Worm (Caenorhabditis elegans): ENCODE measurements around the gene clhm-1.

Gene clhm-1

ce11 chrII:6860043-6860442, 10.8 kb downstream of the clhm-1 start:
- TF ChIP-seq scrt-1 (GFP tag; IDR thresholded peaks at IDR 0.05) (no peak), ets-7 (tag; optimal IDR thresholded peaks at IDR 0.05) (no peak)

ce11 chrII:6858835-6859234, 12.0 kb downstream of the clhm-1 start:
- TF ChIP-seq tbx-37 (GFP tag; conservative IDR thresholded peaks at IDR 0.05) (no peak), scrt-1 (GFP tag; IDR thresholded peaks at IDR 0.05) (0 out of 2 replicates have a peak, but pooled peaks have one; percentile 59), hnd-1 (tag; optimal IDR thresholded peaks at IDR 0.05) (peak; percentile 10), ceh-36 (tag; optimal IDR thresholded peaks at IDR 0.05) (peak; percentile 38), flt-1 (GFP tag; IDR thresholded peaks at IDR 0.05) (no peak), F13C5.2 (tag; optimal IDR thresholded peaks at IDR 0.05) (peak; percentile 27), hmg-4 (GFP tag; optimal IDR thresholded peaks at IDR 0.05) (peak; percentile 63), ama-1 (optimal IDR thresholded peaks at IDR 0.05) (no peak), sea-1 (GFP tag; conservative IDR thresholded peaks at IDR 0.05) (no peak), ceh-13 (GFP tag; optimal IDR thresholded peaks at IDR 0.05) (no peak)

- TF ChIP-seq tbx-11 (GFP tag; IDR thresholded peaks at IDR 0.05), result no peak
- no peak for TF ChIP-seq hmg-4 (GFP tag; optimal IDR thresholded peaks at IDR 0.05)
- TF ChIP-seq sea-1 (GFP tag; conservative IDR thresholded peaks at IDR 0.05), result no peak
- no peak for TF ChIP-seq aly-1 (tag; optimal IDR thresholded peaks at IDR 0.05)
- TF ChIP-seq hnd-1 (tag; optimal IDR thresholded peaks at IDR 0.05), result no peak
- no peak for TF ChIP-seq tbx-37 (GFP tag; conservative IDR thresholded peaks at IDR 0.05)
- TF ChIP-seq flt-1 (GFP tag; IDR thresholded peaks at IDR 0.05), result no peak
- no peak for TF ChIP-seq ets-7 (tag; optimal IDR thresholded peaks at IDR 0.05)
- TF ChIP-seq hmbx-1 (tag; optimal IDR thresholded peaks at IDR 0.05), result no peak
- TF ChIP-seq tra-4 (tag; optimal IDR thresholded peaks at IDR 0.05), result no peak
- no peak for TF ChIP-seq scrt-1 (GFP tag; IDR thresholded peaks at IDR 0.05)
- TF ChIP-seq ceh-13 (GFP tag; optimal IDR thresholded peaks at IDR 0.05), result no peak
- TF ChIP-seq ama-1 (optimal IDR thresholded peaks at IDR 0.05), result no peak
- no peak for TF ChIP-seq pes-1 (GFP tag; IDR thresholded peaks at IDR 0.05)
- TF ChIP-seq F13C5.2 (tag; optimal IDR thresholded peaks at IDR 0.05), result no peak
- TF ChIP-seq ceh-36 (tag; optimal IDR thresholded peaks at IDR 0.05), result no peak
- TF ChIP-seq B0310.2 (tag; optimal IDR thresholded peaks at IDR 0.05), result no peak
These were observed 12.6 kb downstream of the clhm-1 start, which contains the start of gene dnj-5 for ce11 chrII:6858201-6858600. dnj-5 (minus strand) TSS chrII:6858301.

ce11 chrII:6853059-6853466, 17.7 kb downstream of the clhm-1 start:
- TF ChIP-seq hnd-1 (tag; optimal IDR thresholded peaks at IDR 0.05), result peak; percentile 78
- peak; percentile 84 for TF ChIP-seq ceh-13 (GFP tag; optimal IDR thresholded peaks at IDR 0.05)
- peak; percentile 88 for TF ChIP-seq tbx-37 (GFP tag; conservative IDR thresholded peaks at IDR 0.05)
- TF ChIP-seq pes-1 (GFP tag; IDR thresholded peaks at IDR 0.05), result peak; percentile 95
- TF ChIP-seq sea-1 (GFP tag; conservative IDR thresholded peaks at IDR 0.05), result peak; percentile 88
- peak; percentile 96 for TF ChIP-seq hmg-4 (GFP tag; optimal IDR thresholded peaks at IDR 0.05)
- TF ChIP-seq flt-1 (GFP tag; IDR thresholded peaks at IDR 0.05), result peak; percentile 94
- peak; percentile 83 for TF ChIP-seq hmbx-1 (tag; optimal IDR thresholded peaks at IDR 0.05)
- peak; percentile 98 for TF ChIP-seq F13C5.2 (tag; optimal IDR thresholded peaks at IDR 0.05)
- TF ChIP-seq ama-1 (optimal IDR thresholded peaks at IDR 0.05), result peak; percentile 85
- peak; percentile 86 for TF ChIP-seq tbx-11 (GFP tag; IDR thresholded peaks at IDR 0.05)
- TF ChIP-seq ets-7 (tag; optimal IDR thresholded peaks at IDR 0.05), result peak; percentile 84
- TF ChIP-seq scrt-1 (GFP tag; IDR thresholded peaks at IDR 0.05), result peak; percentile 92
- TF ChIP-seq tra-4 (tag; optimal IDR thresholded peaks at IDR 0.05), result peak; percentile 89
- peak; percentile 89 for TF ChIP-seq B0310.2 (tag; optimal IDR thresholded peaks at IDR 0.05)
- peak; percentile 98 for TF ChIP-seq ceh-36 (tag; optimal IDR thresholded peaks at IDR 0.05)
- TF ChIP-seq aly-1 (tag; optimal IDR thresholded peaks at IDR 0.05), result peak; percentile 90

ce11 chrII:6851938-6852337, 18.9 kb downstream of the clhm-1 start, which contains the start of gene C04A2.15:
C04A2.15 (plus strand) TSS chrII:6852236.
- TF ChIP-seq ama-1 (optimal IDR thresholded peaks at IDR 0.05), result no peak
- no peak for TF ChIP-seq ceh-13 (GFP tag; optimal IDR thresholded peaks at IDR 0.05)
- no peak for TF ChIP-seq F13C5.2 (tag; optimal IDR thresholded peaks at IDR 0.05)
- TF ChIP-seq hmbx-1 (tag; optimal IDR thresholded peaks at IDR 0.05), result no peak
- TF ChIP-seq ets-7 (tag; optimal IDR thresholded peaks at IDR 0.05), result no peak
- TF ChIP-seq B0310.2 (tag; optimal IDR thresholded peaks at IDR 0.05), result no peak
- TF ChIP-seq tra-4 (tag; optimal IDR thresholded peaks at IDR 0.05), result no peak
- no peak for TF ChIP-seq pes-1 (GFP tag; IDR thresholded peaks at IDR 0.05)
- TF ChIP-seq tbx-37 (GFP tag; conservative IDR thresholded peaks at IDR 0.05), result no peak
- TF ChIP-seq tbx-11 (GFP tag; IDR thresholded peaks at IDR 0.05), result no peak
- TF ChIP-seq ceh-36 (tag; optimal IDR thresholded peaks at IDR 0.05), result no peak
- no peak for TF ChIP-seq sea-1 (GFP tag; conservative IDR thresholded peaks at IDR 0.05)
- TF ChIP-seq hmg-4 (GFP tag; optimal IDR thresholded peaks at IDR 0.05), result no peak
- no peak for TF ChIP-seq hnd-1 (tag; optimal IDR thresholded peaks at IDR 0.05)
- TF ChIP-seq flt-1 (GFP tag; IDR thresholded peaks at IDR 0.05), result no peak

ce11 chrII:6849308-6849707, 21.5 kb downstream of the clhm-1 start:
- TF ChIP-seq ama-1 (optimal IDR thresholded peaks at IDR 0.05) (no peak), sea-1 (GFP tag; conservative IDR thresholded peaks at IDR 0.05) (no peak), tbx-37 (GFP tag; conservative IDR thresholded peaks at IDR 0.05) (no peak), hnd-1 (tag; optimal IDR thresholded peaks at IDR 0.05) (no peak), B0310.2 (tag; optimal IDR thresholded peaks at IDR 0.05) (no peak), ceh-36 (tag; optimal IDR thresholded peaks at IDR 0.05) (no peak), aly-1 (tag; optimal IDR thresholded peaks at IDR 0.05) (no peak), tra-4 (tag; optimal IDR thresholded peaks at IDR 0.05) (no peak), scrt-1 (GFP tag; IDR thresholded peaks at IDR 0.05) (no peak), hmbx-1 (tag; optimal IDR thresholded peaks at IDR 0.05) (no peak)

- peak; percentile 51 for TF ChIP-seq ama-1 (optimal IDR thresholded peaks at IDR 0.05)
- TF ChIP-seq F13C5.2 (tag; optimal IDR thresholded peaks at IDR 0.05), result no peak
These were observed 22.9 kb downstream of the clhm-1 start, which contains the start of gene tbc-6 for ce11 chrII:6847917-6848379. tbc-6 (plus strand) TSS chrII:6848124.

ce11 chrII:6846723-6847122, 24.1 kb downstream of the clhm-1 start:
- TF ChIP-seq ceh-13 (GFP tag; optimal IDR thresholded peaks at IDR 0.05) (no peak), sea-1 (GFP tag; conservative IDR thresholded peaks at IDR 0.05) (0 out of 2 replicates have a peak, but pooled peaks have one; percentile 26), scrt-1 (GFP tag; IDR thresholded peaks at IDR 0.05) (no peak), ceh-36 (tag; optimal IDR thresholded peaks at IDR 0.05) (peak; percentile 1), flt-1 (GFP tag; IDR thresholded peaks at IDR 0.05) (no peak)
